Fruit fly (Drosophila melanogaster): Measurements from ENCODE around the gene CG14710.

Gene CG14710

dm6 chr3R:11613252-11614036, 6.4 kb upstream of the CG14710 start (continued):
- TF ChIP-seq bsh (GFP tag; optimal IDR thresholded peaks at IDR 0.05), result peak in 1 of 2 experiments; percentile 54
- no peak for TF ChIP-seq CG43689 (GFP tag; IDR thresholded peaks at IDR 0.05)
- no peak for TF ChIP-seq br (optimal IDR thresholded peaks at IDR 0.05)
- peak; percentile 73 for TF ChIP-seq amos (GFP tag; IDR thresholded peaks at IDR 0.05; ENCODE audit: partially characterized antibody)
- TF ChIP-seq ara (GFP tag; IDR thresholded peaks at IDR 0.05), result no peak
- TF ChIP-seq nerfin-1 (tag; optimal IDR thresholded peaks at IDR 0.05), result no peak
- TF ChIP-seq unc-4 (GFP tag; IDR thresholded peaks at IDR 0.05; ENCODE audit: partially characterized antibody), result no peak
- no peak for TF ChIP-seq Doc2 (GFP tag; IDR thresholded peaks at IDR 0.05)
- TF ChIP-seq Gsc (GFP tag; IDR thresholded peaks at IDR 0.05), result no peak
- peak; percentile 65 for TF ChIP-seq CG4854 (GFP tag; optimal IDR thresholded peaks at IDR 0.05)
- TF ChIP-seq CG9797 (GFP tag; optimal IDR thresholded peaks at IDR 0.05), result no peak
- no peak for TF ChIP-seq CG6654 (GFP tag; optimal IDR thresholded peaks at IDR 0.05)
- TF ChIP-seq crol (GFP tag; IDR thresholded peaks at IDR 0.05), result no peak; the same call in 1 of the 2 replicates
- peak; percentile 48 for TF ChIP-seq psq (GFP tag; optimal IDR thresholded peaks at IDR 0.05)
- no peak for TF ChIP-seq HLH4C (GFP tag; IDR thresholded peaks at IDR 0.05; ENCODE audit: partially characterized antibody)
- TF ChIP-seq Awh (GFP tag; IDR thresholded peaks at IDR 0.05), result peak; percentile 24; the same call in 1 of the 2 replicates
- TF ChIP-seq dmrt99B (tag; optimal IDR thresholded peaks at IDR 0.05), result peak; percentile 46
- TF ChIP-seq pnt (GFP tag; optimal IDR thresholded peaks at IDR 0.05), result no peak

- 0 out of 3 replicates have a peak, but pooled peaks have one; percentile 6 for TF ChIP-seq ase (GFP tag; IDR thresholded peaks at IDR 0.05)
- TF ChIP-seq Ptx1 (GFP tag; IDR thresholded peaks at IDR 0.05), result no peak
- TF ChIP-seq lbe (GFP tag; optimal IDR thresholded peaks at IDR 0.05), result no peak
- peak; percentile 25 for TF ChIP-seq sens (GFP tag)
- no peak for TF ChIP-seq CG17385 (GFP tag; optimal IDR thresholded peaks at IDR 0.05)
- TF ChIP-seq nerfin-2 (GFP tag; IDR thresholded peaks at IDR 0.05; ENCODE audit: partially characterized antibody), result no peak
- no peak for TF ChIP-seq CG4424 (GFP tag; optimal IDR thresholded peaks at IDR 0.05)
- TF ChIP-seq Doc3 (GFP tag; IDR thresholded peaks at IDR 0.05; ENCODE audit: partially characterized antibody), result no peak
- TF ChIP-seq CG6272 (GFP tag; IDR thresholded peaks at IDR 0.05), result no peak
- no peak for TF ChIP-seq ham (GFP tag; IDR thresholded peaks at IDR 0.05)
- no peak for TF ChIP-seq CG10366 (GFP tag; IDR thresholded peaks at IDR 0.05)
- no peak for TF ChIP-seq ttk (GFP tag; IDR thresholded peaks at IDR 0.05)
- TF ChIP-seq Hr51 (GFP tag; optimal IDR thresholded peaks at IDR 0.05), result no peak
- TF ChIP-seq crol (GFP tag; IDR thresholded peaks at IDR 0.05), result 0 out of 2 replicates have a peak, but pooled peaks have one; percentile 15
- no peak for TF ChIP-seq CG11695 (GFP tag; IDR thresholded peaks at IDR 0.05)
- no peak for TF ChIP-seq pum (GFP tag; optimal IDR thresholded peaks at IDR 0.05)
These were observed 5.8 kb upstream of the CG14710 start for dm6 chr3R:11614107-11614506.

dm6 chr3R:11614507-11614906, 5.4 kb upstream of the CG14710 start:
- TF ChIP-seq CG32767 (GFP tag; IDR thresholded peaks at IDR 0.05), result no peak
- peak; percentile 54; the same call in 1 of the 2 replicates for TF ChIP-seq Drgx (GFP tag; IDR thresholded peaks at IDR 0.05)
- TF ChIP-seq CG6683 (GFP tag; optimal IDR thresholded peaks at IDR 0.05), result no peak
- TF ChIP-seq lbe (GFP tag; optimal IDR thresholded peaks at IDR 0.05), result peak; percentile 26
